Worm (Caenorhabditis elegans) whole organism, L3 larva: Measurements from ENCODE around the gene pdf-1.

Experiments
- fos-1 ChIP-seq: fragments of 150-350 bp; optimal IDR thresholded peaks from 2 replicates; lab custom pipeline; 2014; ENCODE audit warnings: missing biosample characterization, missing genetic modification characterization
- nhr-12 ChIP-seq: fragments of 150-350 bp; optimal IDR thresholded peaks from 2 replicates; lab custom pipeline; 2014; ENCODE audit warnings: missing biosample characterization, missing genetic modification characterization
- tbx-2 ChIP-seq: sonication (generic microtip); optimal IDR thresholded peaks from 2 replicates; lab custom pipeline; 2016; ENCODE audit warnings: mild to moderate bottlenecking, missing genetic modification characterization, missing compliant biosample characterization
- unc-62 ChIP-seq: fragments of 150-350 bp; sonication (generic microtip); optimal IDR thresholded peaks from 4 replicates; lab custom pipeline; 2014; ENCODE audit warnings: missing biosample characterization, missing genetic modification reagents, missing genetic modification characterization

DNA sequence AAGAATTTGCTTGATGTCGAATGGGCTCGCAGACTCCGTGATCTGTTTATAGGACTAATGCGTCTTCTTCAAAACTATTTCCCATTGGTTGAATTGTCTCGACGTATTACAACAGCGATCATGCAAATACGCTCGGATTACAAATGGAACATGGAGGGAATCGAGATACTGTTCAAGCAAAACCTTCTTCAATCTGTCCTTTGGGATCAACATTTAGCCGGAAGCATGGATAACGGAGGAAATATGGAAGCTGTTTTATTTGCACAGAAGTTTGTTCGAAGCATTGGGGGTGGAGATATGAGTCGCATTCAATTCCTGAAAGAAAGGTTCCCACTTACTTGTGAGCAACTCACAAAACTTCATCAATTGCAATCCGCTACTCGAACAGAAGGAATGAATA, 43.5 kb upstream of the pdf-1 start:
- no peak for TF ChIP-seq nhr-12
- TF ChIP-seq fos-1 (tag; lab: Kevin White, UChicago): no peak
- TF ChIP-seq tbx-2 (tag; lab: Kevin White, UChicago): no peak
- no peak for TF ChIP-seq unc-62 (GFP tag; lab: Kevin White, UChicago)
